Worm (Caenorhabditis elegans) whole organism, young adult: ENCODE results near the gene C44B7.7.
A peak's percentile ranks its signal among the peaks of the same experiment; 100 is the strongest.

Source experiments
- C06A6.2 ChIP-seq: fragments of 200-800 bp; sonication (Bioruptor generic); conservative IDR thresholded peaks from 2 replicates; pipeline ENCODE4 v1.3.6; 2022; ENCODE audit warnings: missing genetic modification characterization, missing compliant biosample characterization
- F10E7.11 ChIP-seq: sonication (generic microtip); optimal IDR thresholded peaks from 2 replicates; lab custom pipeline; 2017; ENCODE audit warnings: mild to moderate bottlenecking, missing genetic modification characterization, moderate library complexity, missing compliant biosample characterization
- F22D6.2 ChIP-seq: sonication (generic microtip); optimal IDR thresholded peaks from 2 replicates; lab custom pipeline; 2016; ENCODE audit warnings: mild to moderate bottlenecking, missing genetic modification characterization, missing compliant biosample characterization
- F52B5.7 ChIP-seq: sonication (generic microtip); optimal IDR thresholded peaks from 2 replicates; lab custom pipeline; 2016; ENCODE audit warnings: mild to moderate bottlenecking, missing genetic modification characterization, missing compliant biosample characterization
- F55B11.4 ChIP-seq: sonication (generic microtip); optimal IDR thresholded peaks from 2 replicates; lab custom pipeline; 2016; ENCODE audit warnings: missing compliant biosample characterization, missing genetic modification characterization, borderline replicate concordance; ENCODE audit not compliant: insufficient read depth
- F57C9.4 ChIP-seq: sonication (generic microtip); optimal IDR thresholded peaks from 2 replicates; lab custom pipeline; 2017; ENCODE audit warnings: mild to moderate bottlenecking, missing genetic modification characterization, missing compliant biosample characterization
- K11D2.4 ChIP-seq: fragments of 200-800 bp; sonication (Bioruptor generic); IDR thresholded peaks from 2 replicates; pipeline ENCODE4 v1.3.6; 2022; ENCODE audit warnings: missing genetic modification reagents, missing genetic modification characterization, missing compliant biosample characterization
- T07F8.4 ChIP-seq: sonication (generic microtip); optimal IDR thresholded peaks from 2 replicates; lab custom pipeline; 2016; ENCODE audit warnings: mild to moderate bottlenecking, missing genetic modification characterization, moderate library complexity, missing compliant biosample characterization
- Y95B8A.8 ChIP-seq: fragments of 200-800 bp; sonication (Bioruptor generic); IDR thresholded peaks from 2 replicates; pipeline ENCODE4 v1.3.6; 2022; ENCODE audit warnings: missing genetic modification reagents, missing genetic modification characterization, missing compliant biosample characterization
- ZK185.1 ChIP-seq: sonication (generic microtip); optimal IDR thresholded peaks from 2 replicates; lab custom pipeline; 2016; ENCODE audit warnings: mild to moderate bottlenecking, missing genetic modification characterization, missing compliant biosample characterization; ENCODE audit not compliant: poor library complexity, severe bottlenecking
- ama-1 ChIP-seq, 3 experiments: fragments of 150-350 bp in 1 of 3; sonication (generic microtip) in 2 of 3; optimal IDR thresholded peaks; 2 replicates each; lab custom pipeline; 2014 to 2018; ENCODE audit warnings: missing biosample characterization in 2 of 3, missing genetic modification characterization in 2 of 3, missing genetic modification reagents in 2 of 3
- atf-7 ChIP-seq: sonication (generic microtip); optimal IDR thresholded peaks from 2 replicates; lab custom pipeline; 2017; ENCODE audit warnings: mild to moderate bottlenecking, missing genetic modification characterization, missing compliant biosample characterization
- attf-3 ChIP-seq: fragments of 200-800 bp; sonication (Bioruptor generic); conservative IDR thresholded peaks from 2 replicates; pipeline ENCODE4 v1.3.6; 2022; ENCODE audit warnings: missing genetic modification reagents, missing genetic modification characterization, missing compliant biosample characterization
- attf-6 ChIP-seq: fragments of 200-800 bp; sonication (Bioruptor generic); IDR thresholded peaks from 2 replicates; pipeline ENCODE4 v1.3.6; 2022; ENCODE audit warnings: missing genetic modification reagents, missing genetic modification characterization, missing compliant biosample characterization
- ceh-100 ChIP-seq: fragments of 200-800 bp; sonication (Bioruptor generic); IDR thresholded peaks from 2 replicates; pipeline ENCODE4 v1.3.6; 2022; ENCODE audit warnings: missing genetic modification reagents, missing genetic modification characterization, missing compliant biosample characterization
- ceh-58 ChIP-seq: fragments of 200-800 bp; sonication (Bioruptor generic); IDR thresholded peaks from 2 replicates; pipeline ENCODE4 v1.3.6; 2022; ENCODE audit warnings: missing genetic modification characterization, missing compliant biosample characterization
- ceh-79 ChIP-seq: sonication (generic microtip); optimal IDR thresholded peaks from 2 replicates; lab custom pipeline; 2017; ENCODE audit warnings: mild to moderate bottlenecking, missing genetic modification characterization, missing compliant biosample characterization
- ceh-91 ChIP-seq: fragments of 200-800 bp; sonication (Bioruptor generic); IDR thresholded peaks from 2 replicates; pipeline ENCODE4 v1.3.6; 2022; ENCODE audit warnings: missing genetic modification reagents, missing genetic modification characterization, missing compliant biosample characterization
- die-1 ChIP-seq: sonication (generic microtip); optimal IDR thresholded peaks from 2 replicates; lab custom pipeline; 2016; ENCODE audit warnings: missing genotype, mild to moderate bottlenecking, missing genetic modification characterization, missing compliant biosample characterization
- dox-1 ChIP-seq: fragments of 200-800 bp; sonication (Bioruptor generic); IDR thresholded peaks from 2 replicates; pipeline ENCODE4 v1.3.6; 2022; ENCODE audit warnings: missing genetic modification reagents, missing genetic modification characterization, missing compliant biosample characterization
- dpff-1 ChIP-seq: sonication (generic microtip); optimal IDR thresholded peaks from 2 replicates; lab custom pipeline; 2017; ENCODE audit warnings: mild to moderate bottlenecking, missing genetic modification characterization, missing compliant biosample characterization
- dpl-1 ChIP-seq: fragments of 150-350 bp; optimal IDR thresholded peaks from 2 replicates; lab custom pipeline; 2014; ENCODE audit warnings: missing biosample characterization, missing genetic modification reagents, missing genetic modification characterization
- efl-1 ChIP-seq: fragments of 150-350 bp; optimal IDR thresholded peaks from 2 replicates; lab custom pipeline; 2014; ENCODE audit warnings: missing biosample characterization, missing genetic modification reagents, missing genetic modification characterization
- ets-4 ChIP-seq: fragments of 200-800 bp; sonication (Bioruptor generic); optimal IDR thresholded peaks from 2 replicates; lab custom pipeline; 2018; ENCODE audit warnings: mild to moderate bottlenecking, missing genetic modification characterization, missing compliant biosample characterization
- hlh-12 ChIP-seq: sonication (generic microtip); optimal IDR thresholded peaks from 2 replicates; lab custom pipeline; 2016; ENCODE audit warnings: missing genetic modification characterization, missing compliant biosample characterization
- hmg-1.2 ChIP-seq: fragments of 200-800 bp; sonication (Bioruptor generic); IDR thresholded peaks from 2 replicates; pipeline ENCODE4 v1.3.6; 2022; ENCODE audit warnings: missing genetic modification reagents, missing genetic modification characterization, missing compliant biosample characterization
- hmg-20 ChIP-seq: fragments of 200-800 bp; sonication (Bioruptor generic); IDR thresholded peaks from 2 replicates; pipeline ENCODE4 v1.3.6; 2022; ENCODE audit warnings: missing genetic modification reagents, missing genetic modification characterization, missing compliant biosample characterization
- lag-1 ChIP-seq: fragments of 200-800 bp; sonication (Bioruptor generic); IDR thresholded peaks from 2 replicates; pipeline ENCODE4 v1.3.6; 2022; ENCODE audit warnings: missing genetic modification reagents, missing genetic modification characterization, missing compliant biosample characterization
- let-526 ChIP-seq: fragments of 200-800 bp; sonication (Bioruptor generic); IDR thresholded peaks from 2 replicates; pipeline ENCODE4 v1.3.6; 2022; ENCODE audit warnings: missing genetic modification reagents, missing genetic modification characterization, missing compliant biosample characterization
- lin-26 ChIP-seq: fragments of 200-800 bp; sonication (Bioruptor generic); IDR thresholded peaks from 2 replicates; pipeline ENCODE4 v1.3.6; 2022; ENCODE audit warnings: missing genetic modification reagents, missing genetic modification characterization, missing compliant biosample characterization
- lin-40 ChIP-seq: sonication (generic microtip); optimal IDR thresholded peaks from 2 replicates; lab custom pipeline; 2016; ENCODE audit warnings: missing genetic modification characterization, mild to moderate bottlenecking, missing compliant biosample characterization, missing genotype, missing genetic modification reagents
- lir-1 ChIP-seq: fragments of 200-800 bp; sonication (Bioruptor generic); conservative IDR thresholded peaks from 2 replicates; pipeline ENCODE4 v1.3.6; 2022; ENCODE audit warnings: missing genetic modification reagents, missing genetic modification characterization, missing compliant biosample characterization
- lsy-27 ChIP-seq: sonication (generic microtip); optimal IDR thresholded peaks from 2 replicates; lab custom pipeline; 2017; ENCODE audit warnings: missing genetic modification characterization, mild to moderate bottlenecking, missing compliant biosample characterization, antibody characterized with exemption, missing genotype, borderline replicate concordance; ENCODE audit not compliant: insufficient read depth
- mel-28 ChIP-seq: sonication (generic microtip); optimal IDR thresholded peaks from 2 replicates; lab custom pipeline; 2016; ENCODE audit warnings: borderline replicate concordance, mild to moderate bottlenecking, missing genetic modification characterization, missing compliant biosample characterization
- mes-4 ChIP-seq: sonication (generic microtip); optimal IDR thresholded peaks from 2 replicates; lab custom pipeline; 2016; ENCODE audit warnings: missing genotype, missing genetic modification characterization, missing compliant biosample characterization
- mxl-1 ChIP-seq: sonication (generic microtip); optimal IDR thresholded peaks from 2 replicates; lab custom pipeline; 2016; ENCODE audit warnings: missing genetic modification characterization, missing compliant biosample characterization
- nfya-1 ChIP-seq: sonication (generic microtip); optimal IDR thresholded peaks from 2 replicates; lab custom pipeline; 2017; ENCODE audit warnings: antibody characterized with exemption, missing compliant biosample characterization, missing genetic modification characterization, borderline replicate concordance; ENCODE audit not compliant: insufficient read depth
- pbrm-1 ChIP-seq: fragments of 200-800 bp; sonication (Bioruptor generic); IDR thresholded peaks from 2 replicates; pipeline ENCODE4 v1.3.6; 2022; ENCODE audit warnings: missing genetic modification reagents, missing genetic modification characterization, missing compliant biosample characterization
- pha-4 ChIP-seq: fragments of 150-350 bp; sonication (generic microtip); optimal IDR thresholded peaks from 2 replicates; lab custom pipeline; 2014; ENCODE audit warnings: missing biosample characterization, missing genetic modification reagents, missing genetic modification characterization
- repo-1 ChIP-seq: sonication (generic microtip); optimal IDR thresholded peaks from 2 replicates; lab custom pipeline; 2017; ENCODE audit warnings: mild to moderate bottlenecking, missing genetic modification characterization, missing compliant biosample characterization
- sdz-38 ChIP-seq: sonication (generic microtip); optimal IDR thresholded peaks from 2 replicates; lab custom pipeline; 2016; ENCODE audit warnings: missing genotype, missing genetic modification characterization, missing compliant biosample characterization
- snpc-4 ChIP-seq, 5 experiments: fragments of 150-350 bp in 1 of 5; sonication (generic microtip) in 4 of 5; optimal IDR thresholded peaks; 2 replicates each; lab custom pipeline; 2014 to 2018; ENCODE audit warnings: missing genetic modification characterization in 5 of 5, missing biosample characterization in 3 of 5, antibody characterized with exemption in 2 of 5, mild to moderate bottlenecking in 2 of 5, missing compliant biosample characterization in 2 of 5, missing genotype in 2 of 5, moderate library complexity in 2 of 5, missing genetic modification reagents in 1 of 5
- somi-1 ChIP-seq: fragments of 200-800 bp; sonication (Bioruptor generic); optimal IDR thresholded peaks from 2 replicates; lab custom pipeline; 2018; ENCODE audit warnings: mild to moderate bottlenecking, missing genetic modification characterization, missing compliant biosample characterization
- sptf-2 ChIP-seq: fragments of 200-800 bp; sonication (Bioruptor generic); optimal IDR thresholded peaks from 2 replicates; lab custom pipeline; 2018; ENCODE audit warnings: mild to moderate bottlenecking, missing genetic modification characterization, missing compliant biosample characterization
- tlf-1 ChIP-seq: fragments of 200-800 bp; sonication (Bioruptor generic); optimal IDR thresholded peaks from 2 replicates; lab custom pipeline; 2018; ENCODE audit warnings: mild to moderate bottlenecking, missing genetic modification characterization, missing compliant biosample characterization
- unc-130 ChIP-seq: sonication (generic microtip); optimal IDR thresholded peaks from 2 replicates; lab custom pipeline; 2016; ENCODE audit warnings: missing genetic modification reagents, missing genetic modification characterization, missing compliant biosample characterization
- unc-62 ChIP-seq: fragments of 150-350 bp; optimal IDR thresholded peaks from 2 replicates; lab custom pipeline; 2014; ENCODE audit warnings: missing biosample characterization, missing genetic modification reagents, missing genetic modification characterization
- zim-3 ChIP-seq: sonication (generic microtip); optimal IDR thresholded peaks from 2 replicates; lab custom pipeline; 2017; ENCODE audit warnings: mild to moderate bottlenecking, missing genetic modification characterization, moderate library complexity, missing compliant biosample characterization
- ztf-6 ChIP-seq: fragments of 200-800 bp; sonication (Bioruptor generic); IDR thresholded peaks from 2 replicates; pipeline ENCODE4 v1.3.6; 2022; ENCODE audit warnings: missing genetic modification reagents, missing genetic modification characterization, missing compliant biosample characterization

The C44B7.7 gene

ce11 chrII:6888211-6888610 is 8.2 kb upstream of the C44B7.7 start (continued):
- TF ChIP-seq ama-1 (optimal IDR thresholded peaks at IDR 0.05; lab: Kevin White, UChicago) (peak; percentile 57), ama-1 (GFP tag; optimal IDR thresholded peaks at IDR 0.05; lab: Kevin White, UChicago) (no peak), lin-40 (peak; percentile 54), lin-26 (GFP tag; lab: Robert Waterston, UW) (no peak), ztf-6 (no peak), pbrm-1 (0 out of 2 replicates have a peak, but pooled peaks have one; percentile 25), attf-3 (GFP tag; lab: Robert Waterston, UW) (no peak), somi-1 (peak; percentile 34), pha-4 (no peak), F55B11.4 (tag; lab: Kevin White, UChicago) (no peak), dox-1 (GFP tag; lab: Robert Waterston, UW) (no peak), sdz-38 (tag; lab: Kevin White, UChicago) (no peak), ets-4 (GFP tag; lab: Kevin White, UChicago) (no peak), K11D2.4 (GFP tag; lab: Robert Waterston, UW) (peak; percentile 81), ceh-58 (no peak), zim-3 (tag; lab: Kevin White, UChicago) (no peak), dpff-1 (tag; lab: Kevin White, UChicago) (no peak), ZK185.1 (tag; lab: Kevin White, UChicago) (no peak), mes-4 (tag; lab: Kevin White, UChicago) (no peak), lsy-27 (tag; lab: Kevin White, UChicago) (no peak), efl-1 (GFP tag; lab: Kevin White, UChicago) (no peak), ceh-91 (GFP tag; lab: Robert Waterston, UW) (no peak), hmg-20 (GFP tag; lab: Robert Waterston, UW) (no peak; the same call in 1 of the 2 replicates), unc-62 (GFP tag; lab: Kevin White, UChicago) (no peak), tlf-1 (peak; percentile 73), hlh-12 (tag; lab: Kevin White, UChicago) (no peak), F22D6.2 (tag; lab: Kevin White, UChicago) (no peak), T07F8.4 (tag; lab: Kevin White, UChicago) (no peak), mxl-1 (tag; lab: Kevin White, UChicago) (no peak), let-526 (GFP tag; lab: Robert Waterston, UW) (no peak), F57C9.4 (no peak), F10E7.11 (tag; lab: Kevin White, UChicago) (no peak), dpl-1 (no peak), mel-28 (no peak), repo-1 (tag; lab: Kevin White, UChicago) (peak; percentile 82), Y95B8A.8 (GFP tag; lab: Robert Waterston, UW) (no peak), attf-6 (no peak), atf-7 (tag; lab: Kevin White, UChicago) (no peak), sptf-2 (GFP tag; lab: Kevin White, UChicago) (no peak), ceh-100 (no peak), lag-1 (GFP tag; lab: Robert Waterston, UW) (no peak), nfya-1 (tag; lab: Kevin White, UChicago) (no peak), snpc-4 (GFP tag; optimal IDR thresholded peaks at IDR 0.05; lab: Kevin White, UChicago) (no peak), snpc-4 (tag; optimal IDR thresholded peaks at IDR 0.05; lab: Kevin White, UChicago) (peak in 1 of 4 experiments; percentile 7), ceh-79 (tag; lab: Kevin White, UChicago) (no peak), F52B5.7 (tag; lab: Kevin White, UChicago) (peak; percentile 66), C06A6.2 (GFP tag; lab: Robert Waterston, UW) (peak; percentile 65), lir-1 (GFP tag; lab: Robert Waterston, UW) (no peak), die-1 (tag; lab: Kevin White, UChicago) (no peak), hmg-1.2 (GFP tag; lab: Robert Waterston, UW) (peak; percentile 42), unc-130 (GFP tag; lab: Kevin White, UChicago) (no peak)
